Worm (Caenorhabditis elegans) whole organism, L4/young adult: Measurements from ENCODE around the gene slc-28.1.

Source experiments
- W03F9.2 ChIP-seq: fragments of 150-350 bp; optimal IDR thresholded peaks from 2 replicates; lab custom pipeline; 2014; ENCODE audit warnings: missing biosample characterization, missing genetic modification characterization
- dao-5 ChIP-seq: sonication (generic microtip); optimal IDR thresholded peaks from 2 replicates; lab custom pipeline; 2016; ENCODE audit warnings: missing genotype, missing genetic modification characterization, moderate library complexity, missing compliant biosample characterization
- him-1 ChIP-seq: sonication (generic microtip); optimal IDR thresholded peaks from 2 replicates; lab custom pipeline; 2016; ENCODE audit warnings: missing genotype, missing genetic modification reagents, missing genetic modification characterization, missing compliant biosample characterization

Gene slc-28.1

DNA sequence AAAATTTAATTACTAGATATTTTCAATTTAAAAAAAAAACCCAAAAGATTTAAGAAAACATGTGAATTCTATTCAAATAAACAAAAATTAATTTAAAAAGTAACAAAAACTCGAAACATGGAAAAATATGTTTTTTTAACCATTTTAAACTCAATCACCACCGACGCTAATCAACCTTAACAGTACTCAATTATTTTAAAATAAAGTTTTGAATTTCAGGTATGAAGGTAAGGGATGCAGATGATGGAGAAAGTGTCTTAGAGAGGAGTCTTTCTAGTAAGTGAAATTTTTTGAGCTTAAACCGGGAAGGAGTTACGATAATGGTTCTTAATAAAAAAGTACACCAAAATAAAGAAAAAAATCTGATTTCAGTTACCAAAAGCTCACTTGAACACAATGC, at the start of gene slc-28.1:
TSS of gene slc-28.1 (plus strand) at position 301 of the 400 bp plus-strand sequence.
- no peak for TF ChIP-seq him-1 (tag; lab: Kevin White, UChicago)
- TF ChIP-seq dao-5 (tag; lab: Kevin White, UChicago) = no peak
- no peak for TF ChIP-seq W03F9.2 (tag; lab: Kevin White, UChicago)

ce11 chrV:3417928-3418327, 45.7 kb upstream of the slc-28.1 start, which contains the start of gene T20D4.3:
T20D4.3 (plus strand) TSS chrV:3418228.
- TF ChIP-seq dao-5 (tag; lab: Kevin White, UChicago) (no peak), him-1 (tag; lab: Kevin White, UChicago) (no peak), W03F9.2 (tag; lab: Kevin White, UChicago) (no peak)

ce11 chrV:3424341-3424740, 39.3 kb upstream of the slc-28.1 start, which contains the start of gene srab-21:
srab-21 (minus strand) TSS chrV:3424441.
- no peak for TF ChIP-seq him-1 (tag; lab: Kevin White, UChicago)
- no peak for TF ChIP-seq W03F9.2 (tag; lab: Kevin White, UChicago)
- TF ChIP-seq dao-5 (tag; lab: Kevin White, UChicago) = no peak

DNA sequence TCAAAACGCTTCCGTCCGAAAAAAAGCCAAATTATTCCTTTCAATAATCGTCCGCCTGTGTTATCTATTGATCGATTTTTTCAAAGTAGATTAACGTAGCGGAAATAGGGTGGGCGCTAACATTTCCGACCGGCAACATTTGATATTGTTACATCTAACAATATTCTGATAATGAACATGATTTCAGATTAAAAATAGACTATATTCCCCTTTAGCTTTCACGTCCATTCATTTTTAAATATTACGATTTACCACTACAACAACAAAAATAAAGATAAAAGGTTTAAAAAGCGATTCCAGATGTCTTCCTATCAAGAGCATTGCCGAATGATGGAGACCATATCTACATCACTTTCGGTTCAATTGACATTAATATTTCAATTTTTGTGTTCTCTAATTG, 37.5 kb upstream of the slc-28.1 start, which contains the start of gene srab-22:
TSS of gene srab-22 (plus strand) at position 301 of the 400 bp plus-strand sequence.
- no peak for TF ChIP-seq W03F9.2 (tag; lab: Kevin White, UChicago)
- TF ChIP-seq dao-5 (tag; lab: Kevin White, UChicago) = no peak
- TF ChIP-seq him-1 (tag; lab: Kevin White, UChicago) = no peak

DNA sequence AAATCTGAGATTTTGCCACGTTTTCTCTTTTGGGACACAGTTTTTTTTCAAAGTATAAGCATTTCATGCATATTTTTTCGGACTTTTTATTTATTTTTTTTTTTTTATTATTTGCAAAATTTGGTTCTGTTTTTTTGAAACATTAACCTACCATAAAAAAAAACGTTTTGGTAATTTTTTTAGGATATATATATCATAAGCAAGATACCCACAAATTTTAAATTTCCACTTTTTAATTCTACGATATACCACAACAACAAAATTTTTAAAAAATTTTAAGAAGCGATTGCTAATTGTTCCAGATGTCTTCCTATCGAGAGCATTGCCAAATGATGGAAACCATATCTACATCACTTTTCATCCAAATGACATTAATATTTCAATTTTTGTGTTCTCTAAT, 34.9 kb upstream of the slc-28.1 start, which contains the start of gene srab-20:
TSS of gene srab-20 (plus strand) at position 301 of the 400 bp plus-strand sequence.
- TF ChIP-seq dao-5 (tag; lab: Kevin White, UChicago) (no peak), W03F9.2 (tag; lab: Kevin White, UChicago) (no peak), him-1 (tag; lab: Kevin White, UChicago) (no peak)

DNA sequence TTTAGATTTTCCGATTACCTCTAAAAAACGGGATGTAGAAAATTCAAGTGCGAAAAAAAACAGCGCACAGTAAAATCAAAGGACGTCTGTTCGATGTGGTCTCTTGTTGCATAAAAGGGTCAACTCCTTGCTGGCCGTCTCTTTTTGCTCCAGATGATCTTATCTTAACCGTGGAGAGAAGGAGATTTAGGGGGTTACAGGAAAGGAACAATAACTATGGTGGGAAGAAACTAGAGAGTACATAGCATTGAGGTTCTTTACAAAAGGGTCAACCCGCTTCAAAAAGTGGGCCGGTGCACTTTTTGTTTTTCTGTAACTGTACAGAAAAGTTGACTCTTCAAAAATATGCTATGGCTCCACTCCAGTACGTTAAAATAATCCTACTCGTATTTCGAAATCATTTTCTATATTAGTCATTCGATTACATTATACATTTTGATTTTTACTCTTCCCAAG, 32.1 kb upstream of the slc-28.1 start, which contains the start of the genes T20D4.19 and srj-9:
TSS of gene T20D4.19 (minus strand) at position 101 of the 456 bp plus-strand sequence.
TSS of gene srj-9 (plus strand) at position 406 of the 456 bp plus-strand sequence.
- TF ChIP-seq W03F9.2 (tag; lab: Kevin White, UChicago) (no peak), him-1 (tag; lab: Kevin White, UChicago) (no peak), dao-5 (tag; lab: Kevin White, UChicago) (no peak)

- TF ChIP-seq dao-5 (tag; lab: Kevin White, UChicago) (no peak), him-1 (tag; lab: Kevin White, UChicago) (no peak), W03F9.2 (tag; lab: Kevin White, UChicago) (no peak)
These were observed 21.0 kb upstream of the slc-28.1 start for ce11 chrV:3442609-3443008.

DNA sequence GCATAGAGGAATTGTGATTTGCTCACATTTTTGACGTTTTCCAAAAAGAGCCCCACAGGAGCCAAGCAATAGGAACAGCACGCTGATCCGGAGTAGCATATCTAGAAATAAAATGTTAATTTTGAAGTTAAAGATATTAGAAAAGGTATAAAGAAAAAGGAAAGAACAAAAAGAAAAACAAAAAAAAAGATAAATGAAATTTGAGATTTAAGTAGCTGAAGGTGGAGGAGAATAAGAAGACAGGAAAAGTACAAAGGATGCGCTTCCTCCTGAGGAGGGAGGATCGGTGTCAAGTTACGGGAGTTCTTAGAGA, 18.9 kb upstream of the slc-28.1 start, which contains the start of gene cfz-2:
TSS of gene cfz-2 (minus strand) at position 101 of the 313 bp plus-strand sequence.
- no peak for TF ChIP-seq dao-5 (tag; lab: Kevin White, UChicago)
- no peak for TF ChIP-seq W03F9.2 (tag; lab: Kevin White, UChicago)
- TF ChIP-seq him-1 (tag; lab: Kevin White, UChicago) = no peak

DNA sequence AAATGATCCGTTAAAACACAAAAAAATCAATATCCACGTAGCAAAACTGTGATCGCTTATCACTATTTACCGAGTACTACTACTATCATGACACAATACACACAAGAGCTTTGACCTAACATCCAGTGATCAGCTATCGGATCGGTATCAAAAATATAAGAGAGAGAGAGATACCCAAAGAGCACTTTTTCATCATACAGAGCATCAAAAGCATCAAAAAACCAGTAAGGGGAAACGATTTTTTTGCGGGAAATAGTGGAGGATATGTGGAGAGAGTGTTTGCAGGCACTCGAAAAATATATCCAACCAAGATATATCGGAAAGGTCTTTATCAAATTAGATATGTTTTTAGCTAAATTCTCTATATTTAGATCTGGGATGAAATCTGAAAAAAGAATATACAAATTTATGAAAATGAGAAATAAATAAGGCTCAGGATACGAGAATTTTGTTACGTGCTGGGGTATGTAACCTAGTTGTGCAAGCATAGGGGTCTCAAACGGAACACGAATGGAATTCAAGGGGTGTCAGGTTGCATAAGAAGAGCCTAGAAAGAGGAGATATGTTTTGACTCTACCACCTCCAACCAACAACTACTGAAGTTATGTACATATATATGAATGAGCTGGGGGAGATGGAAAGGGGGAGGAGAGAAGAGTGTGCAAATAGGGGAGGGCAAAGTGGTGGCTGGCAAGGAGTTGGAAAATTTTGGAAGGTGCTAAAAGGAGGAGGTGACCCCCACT, 18.4 kb upstream of the slc-28.1 start:
- TF ChIP-seq him-1 (tag; lab: Kevin White, UChicago) = no peak
- TF ChIP-seq dao-5 (tag; lab: Kevin White, UChicago) = no peak
- TF ChIP-seq W03F9.2 (tag; lab: Kevin White, UChicago) = no peak

DNA sequence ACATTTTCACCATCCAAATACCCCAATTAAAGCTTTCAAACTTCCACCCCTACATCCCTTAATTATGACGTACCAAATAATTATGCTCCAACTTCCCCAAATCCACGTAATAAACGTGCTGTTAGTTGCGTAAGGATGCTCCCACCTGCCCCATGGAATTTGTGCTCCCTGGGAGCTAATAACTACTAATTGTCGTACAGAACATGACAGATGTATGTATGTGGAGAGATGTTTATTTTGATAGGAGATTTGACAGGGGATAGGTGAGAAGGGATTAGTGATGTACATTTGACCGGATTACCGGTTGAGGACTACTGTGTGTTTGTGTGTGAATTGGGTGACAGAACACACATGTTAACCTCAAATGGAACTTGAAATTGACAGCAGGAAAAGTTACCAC, 13.8 kb upstream of the slc-28.1 start:
- TF ChIP-seq W03F9.2 (tag; lab: Kevin White, UChicago) (no peak), dao-5 (tag; lab: Kevin White, UChicago) (no peak), him-1 (tag; lab: Kevin White, UChicago) (no peak)

DNA sequence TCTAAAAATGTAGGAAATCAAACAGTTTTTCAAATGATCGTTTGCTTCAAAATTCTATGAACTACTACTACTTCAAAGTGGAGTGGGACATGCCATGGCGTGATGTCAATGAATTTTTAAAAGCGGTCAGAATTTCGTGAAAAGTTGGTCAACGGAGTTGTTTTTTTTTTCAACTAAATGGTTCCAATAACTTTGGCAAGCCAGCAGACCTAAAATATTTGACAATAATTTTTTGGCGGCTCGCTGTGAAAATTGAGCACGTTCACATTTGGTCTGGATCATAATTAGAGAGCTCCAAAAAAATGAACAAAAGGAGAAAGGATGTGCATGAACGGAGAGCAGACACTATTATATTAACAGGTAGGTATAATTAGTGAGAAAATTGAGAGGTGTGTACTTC, 13.3 kb upstream of the slc-28.1 start:
- TF ChIP-seq W03F9.2 (tag; lab: Kevin White, UChicago) (no peak), him-1 (tag; lab: Kevin White, UChicago) (no peak), dao-5 (tag; lab: Kevin White, UChicago) (no peak)

ce11 chrV:3451646-3452045, 12.0 kb upstream of the slc-28.1 start:
- no peak for TF ChIP-seq W03F9.2 (tag; lab: Kevin White, UChicago)

- TF ChIP-seq W03F9.2 (tag; lab: Kevin White, UChicago) (no peak), dao-5 (tag; lab: Kevin White, UChicago) (no peak), him-1 (tag; lab: Kevin White, UChicago) (no peak)
These were observed 11.1 kb upstream of the slc-28.1 start for ce11 chrV:3452489-3452888.

DNA sequence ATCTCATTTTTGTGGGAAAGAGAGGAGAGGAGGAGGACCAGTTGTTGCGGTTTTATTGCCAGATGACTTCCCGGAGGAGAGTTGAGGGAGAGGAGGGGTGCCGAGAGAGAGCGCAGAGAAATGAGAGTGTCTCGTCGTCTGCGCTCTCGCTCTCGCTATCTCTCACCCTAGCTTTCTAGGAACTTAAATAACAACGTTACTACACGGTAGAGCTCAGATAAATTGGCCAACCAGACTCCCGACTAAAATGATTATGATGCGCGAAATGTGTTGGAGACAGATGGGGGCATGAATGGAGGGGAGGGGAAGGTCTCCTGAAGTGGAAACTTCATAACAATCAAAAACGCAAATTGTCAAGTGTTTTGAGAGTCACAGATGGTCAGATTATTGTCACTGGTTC, 9.0 kb upstream of the slc-28.1 start:
- TF ChIP-seq W03F9.2 (tag; lab: Kevin White, UChicago) = no peak
- no peak for TF ChIP-seq dao-5 (tag; lab: Kevin White, UChicago)
- no peak for TF ChIP-seq him-1 (tag; lab: Kevin White, UChicago)
